Worm (Caenorhabditis elegans) whole organism, dauer: ENCODE measurements around the gene rpl-3.

Experiments
- unc-62 ChIP-seq: sonication (generic microtip); optimal IDR thresholded peaks from 2 replicates; lab custom pipeline; 2017; ENCODE audit warnings: missing biosample characterization, missing genetic modification reagents, missing genetic modification characterization

The rpl-3 gene

DNA sequence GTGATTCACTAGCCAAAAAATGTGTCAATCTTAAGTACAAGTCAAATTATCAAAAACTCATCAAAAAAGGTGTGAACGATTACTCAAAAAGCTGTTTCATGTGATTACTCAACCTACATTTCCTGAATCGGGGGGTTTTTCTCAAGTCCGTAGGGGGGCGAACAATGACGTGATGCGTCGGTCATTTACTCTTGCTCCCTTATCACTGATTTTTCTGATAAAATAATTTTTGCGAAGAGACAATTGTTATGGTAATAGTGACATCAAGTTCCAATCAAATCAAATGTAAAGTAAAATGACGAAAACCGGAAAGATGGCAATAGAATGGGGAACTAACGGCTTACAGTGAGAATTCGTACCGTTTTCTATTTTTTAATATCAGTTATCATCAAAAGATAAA, 26.3 kb downstream of the rpl-3 start:
- no peak for TF ChIP-seq unc-62 (GFP tag; lab: Kevin White, UChicago)

DNA sequence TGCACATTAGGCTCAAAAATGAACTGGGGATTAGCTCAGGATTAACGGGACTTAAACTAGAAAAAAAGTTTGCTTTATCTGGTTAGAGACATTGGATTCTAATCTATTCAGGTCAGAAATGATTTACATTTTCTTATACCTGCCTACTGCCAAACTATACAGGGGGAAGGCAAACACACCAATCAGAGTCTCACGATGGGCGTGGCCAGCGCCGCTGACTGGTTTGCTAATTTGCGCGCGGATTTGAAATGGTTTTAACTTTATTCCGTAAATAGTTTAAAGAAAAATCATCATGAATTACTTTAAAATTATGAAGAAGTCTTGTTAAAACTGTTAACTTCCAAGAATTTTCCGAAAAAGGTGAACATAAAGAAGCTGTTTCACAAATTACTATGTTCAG, 30.7 kb downstream of the rpl-3 start:
- TF ChIP-seq unc-62 (GFP tag; lab: Kevin White, UChicago): no peak

DNA sequence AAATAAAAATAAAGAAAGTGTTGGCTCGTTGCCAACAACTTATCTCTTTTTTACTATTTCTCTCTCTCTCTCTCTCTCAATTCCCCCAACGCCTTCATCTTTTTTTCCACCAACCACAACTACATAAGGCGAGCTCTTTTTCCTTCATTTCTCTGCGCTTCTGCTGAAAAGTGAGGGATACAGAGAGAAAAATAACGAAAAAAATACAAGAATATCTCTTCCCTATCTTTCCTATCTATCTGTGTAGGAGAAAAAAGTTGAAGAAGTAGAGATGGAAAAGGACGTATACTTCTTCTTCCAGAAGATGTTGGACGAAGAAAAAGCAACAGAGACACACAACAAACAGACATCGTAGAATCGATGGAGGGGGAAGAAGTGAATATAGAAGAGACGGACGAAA, 31.2 kb downstream of the rpl-3 start:
- TF ChIP-seq unc-62 (GFP tag; lab: Kevin White, UChicago): no peak

DNA sequence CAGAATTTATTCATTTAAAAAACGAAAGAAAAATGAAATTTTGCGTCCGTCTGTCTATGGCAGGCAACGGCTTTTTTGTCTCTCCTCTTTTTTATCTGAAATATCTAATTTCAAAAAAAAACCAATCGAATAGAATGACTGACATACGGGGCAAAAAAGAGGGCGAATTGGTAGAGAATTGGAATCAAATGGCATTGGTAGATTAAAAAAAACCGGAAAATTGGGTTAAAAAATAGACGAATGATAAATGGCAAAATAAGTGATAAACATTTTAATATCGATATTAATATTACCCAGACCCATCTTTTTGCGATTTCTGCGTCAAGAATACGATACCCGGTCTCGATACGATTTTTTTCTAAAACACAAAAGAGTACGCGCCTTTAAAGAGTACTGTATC, 33.9 kb downstream of the rpl-3 start, which contains the start of gene tir-1:
Gene tir-1, minus strand, starts transcription at position 101 of the 400 bp plus-strand sequence.
- TF ChIP-seq unc-62 (GFP tag; lab: Kevin White, UChicago): no peak

DNA sequence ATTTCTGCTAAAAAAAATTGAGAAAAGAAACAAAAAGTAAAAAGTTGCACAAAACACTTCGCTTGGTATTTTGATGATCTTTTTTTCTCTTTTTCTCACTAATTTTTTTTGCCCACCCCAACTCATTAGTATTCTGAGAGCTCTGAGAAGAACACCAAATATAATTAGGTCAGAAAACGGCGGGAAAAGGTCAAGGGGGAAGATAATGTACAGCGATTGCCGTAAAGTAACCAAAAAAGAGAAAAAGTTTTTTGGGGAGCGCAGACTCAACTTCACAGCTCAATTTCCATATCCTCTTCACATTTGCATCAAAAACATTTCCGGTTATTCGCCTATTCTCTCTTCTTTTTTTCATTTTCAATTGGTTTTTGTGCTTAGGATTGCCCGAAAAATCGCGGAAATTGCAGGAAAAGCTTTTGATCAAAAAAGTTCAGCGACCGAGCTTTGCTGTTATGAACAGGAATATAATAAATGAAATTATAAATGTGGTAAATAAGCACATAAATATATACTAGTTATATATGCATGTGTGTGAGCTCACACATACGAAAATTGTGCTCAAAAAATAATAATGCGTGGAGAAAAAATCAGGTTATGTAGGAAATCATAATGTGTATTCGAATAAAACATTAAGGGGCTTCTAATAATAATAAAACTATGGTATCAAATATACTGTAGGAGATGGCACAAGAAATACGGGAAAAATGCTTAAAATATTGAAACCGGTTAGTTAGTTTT, 35.1 kb downstream of the rpl-3 start:
- TF ChIP-seq unc-62 (GFP tag; lab: Kevin White, UChicago): no peak

DNA sequence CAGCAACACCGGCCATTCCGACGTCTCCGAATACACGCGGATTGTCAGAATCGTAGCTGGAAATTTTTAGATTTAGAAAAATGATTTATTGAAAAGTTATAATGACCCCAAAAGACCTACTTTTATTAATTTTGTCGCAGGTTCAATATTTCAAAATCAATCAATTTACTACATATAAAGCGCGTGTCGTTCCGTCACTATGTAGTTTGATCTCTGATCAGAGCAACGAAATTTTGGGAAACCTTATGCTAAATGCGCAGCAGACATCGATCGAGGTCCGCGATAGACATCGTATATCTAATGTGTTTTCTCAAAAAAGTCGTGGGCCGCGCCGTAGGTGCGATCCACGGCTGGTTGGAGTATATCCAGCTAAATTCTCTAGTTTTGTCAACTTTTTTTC, 38.8 kb downstream of the rpl-3 start:
- no peak for TF ChIP-seq unc-62 (GFP tag; lab: Kevin White, UChicago)

DNA sequence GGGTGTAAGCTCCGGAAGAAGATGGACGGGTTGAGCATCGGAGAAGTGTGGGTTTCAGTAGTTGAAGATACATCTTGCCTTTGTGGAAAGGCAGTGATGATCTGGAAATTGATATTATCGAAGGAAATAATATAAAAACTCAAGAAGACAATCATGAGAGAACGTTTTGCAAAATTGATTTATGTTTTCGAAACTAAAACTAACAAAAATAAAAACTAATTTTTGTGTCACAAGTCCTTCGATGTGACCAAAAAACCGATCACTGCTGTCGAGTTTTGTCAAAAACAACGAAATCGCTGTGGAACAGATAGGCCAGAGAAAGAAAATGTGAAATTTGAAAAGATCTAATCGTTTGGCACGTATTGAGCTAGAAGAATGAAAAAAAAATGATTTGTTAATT, 39.9 kb downstream of the rpl-3 start, which contains the start of gene mmcm-1:
Gene mmcm-1, minus strand, starts transcription at position 101 of the 400 bp plus-strand sequence.
- no peak for TF ChIP-seq unc-62 (GFP tag; lab: Kevin White, UChicago)

DNA sequence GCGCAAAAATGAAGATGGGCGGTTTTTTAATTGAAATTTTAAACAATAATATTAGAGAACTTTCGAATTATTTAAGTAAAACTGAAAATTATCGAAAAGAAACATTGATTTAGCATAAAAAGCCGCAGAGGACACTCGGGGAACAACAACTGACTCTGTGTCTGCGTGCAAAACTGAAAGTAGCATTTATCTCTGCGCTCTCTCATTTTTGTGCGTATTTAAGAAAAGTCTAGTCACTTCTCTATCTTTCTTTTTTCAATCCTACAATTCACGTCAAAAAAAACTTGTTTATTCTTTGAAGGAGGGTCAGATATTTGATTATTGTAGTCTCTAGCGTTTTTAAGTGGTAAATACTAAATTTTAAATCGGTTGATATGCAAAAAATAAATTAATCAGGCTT, 40.6 kb downstream of the rpl-3 start:
- TF ChIP-seq unc-62 (GFP tag; lab: Kevin White, UChicago): no peak

DNA sequence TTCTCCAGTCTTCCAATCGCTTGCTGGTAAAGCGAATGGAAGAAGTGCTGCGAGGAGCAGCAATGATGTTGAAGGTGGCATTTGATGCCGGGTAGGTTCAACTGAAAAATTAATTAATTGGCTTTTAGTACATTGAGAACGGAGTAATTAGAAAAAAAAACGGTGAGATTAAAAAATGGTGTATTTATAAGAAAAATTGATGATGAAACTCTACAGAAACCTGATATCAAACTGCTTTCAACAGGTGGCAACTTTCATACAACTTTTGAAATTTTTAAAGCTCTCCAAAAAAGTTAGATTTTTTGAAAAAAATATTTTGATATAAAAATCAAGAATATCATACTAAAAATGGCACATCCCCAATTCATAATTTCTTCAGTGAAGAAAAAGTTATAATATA, 46.4 kb downstream of the rpl-3 start, which contains the start of gene pat-3:
Gene pat-3, minus strand, starts transcription at position 101 of the 400 bp plus-strand sequence.
- TF ChIP-seq unc-62 (GFP tag; lab: Kevin White, UChicago): no peak

DNA sequence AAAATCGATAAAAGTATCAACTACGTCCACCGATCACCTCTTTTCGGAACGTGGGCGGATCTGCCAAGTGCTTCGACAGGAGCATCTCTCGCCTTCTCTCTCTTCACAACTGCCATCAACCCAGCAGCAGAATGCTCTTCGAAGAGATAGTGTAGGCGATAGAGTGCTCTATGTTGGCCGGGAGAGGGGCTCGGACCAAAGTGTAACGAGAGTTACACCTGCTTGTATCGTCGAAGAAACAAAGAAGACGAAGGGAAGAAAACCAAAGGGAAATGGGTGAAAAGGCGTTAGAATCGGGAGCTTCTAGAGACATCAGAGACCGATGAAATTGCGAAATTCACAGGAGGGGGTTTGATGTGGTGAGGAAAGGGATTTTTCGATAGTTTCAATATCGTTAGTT, 47.2 kb downstream of the rpl-3 start:
- no peak for TF ChIP-seq unc-62 (GFP tag; lab: Kevin White, UChicago)

DNA sequence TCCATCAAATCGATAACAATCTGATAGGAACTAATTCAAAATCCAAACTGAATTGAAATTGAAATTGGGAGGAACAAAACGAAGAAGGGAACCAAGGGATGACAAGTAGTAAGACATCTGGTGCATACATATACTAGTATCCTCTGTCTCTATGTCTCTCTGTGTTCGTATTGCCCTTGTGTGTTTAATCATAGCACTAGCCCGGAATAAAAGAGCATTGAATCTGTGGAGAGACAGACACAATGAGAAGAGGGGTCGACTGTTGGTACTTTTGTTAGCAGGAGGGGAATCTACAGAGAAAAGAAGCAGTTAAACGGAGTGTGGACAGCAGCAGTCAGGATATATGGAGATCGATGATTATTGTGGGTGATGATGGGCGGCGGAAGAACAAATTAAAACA, 48.1 kb downstream of the rpl-3 start:
- no peak for TF ChIP-seq unc-62 (GFP tag; lab: Kevin White, UChicago)

DNA sequence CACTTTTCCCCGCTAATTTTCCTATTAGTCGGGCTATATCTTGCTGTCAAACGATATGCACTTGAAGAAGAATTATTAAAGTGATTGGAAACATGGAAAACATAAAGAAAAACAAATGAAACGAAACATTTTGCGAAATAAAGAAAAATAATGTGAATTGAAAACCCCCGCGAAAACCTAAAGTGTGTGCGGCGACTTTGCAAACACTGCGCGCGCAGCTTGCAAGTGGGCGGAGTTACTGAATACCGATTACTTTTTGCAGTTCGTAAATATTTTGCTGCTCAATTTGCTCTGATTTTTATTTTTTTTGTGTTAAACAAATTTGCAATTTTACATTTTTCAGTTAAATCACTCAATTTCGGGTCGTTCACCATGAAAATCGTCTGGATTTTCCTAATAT, 49.0 kb downstream of the rpl-3 start, which contains the start of gene ccdc-47:
Gene ccdc-47, plus strand, starts transcription at position 344 of the 400 bp plus-strand sequence.
- TF ChIP-seq unc-62 (GFP tag; lab: Kevin White, UChicago): no peak

DNA sequence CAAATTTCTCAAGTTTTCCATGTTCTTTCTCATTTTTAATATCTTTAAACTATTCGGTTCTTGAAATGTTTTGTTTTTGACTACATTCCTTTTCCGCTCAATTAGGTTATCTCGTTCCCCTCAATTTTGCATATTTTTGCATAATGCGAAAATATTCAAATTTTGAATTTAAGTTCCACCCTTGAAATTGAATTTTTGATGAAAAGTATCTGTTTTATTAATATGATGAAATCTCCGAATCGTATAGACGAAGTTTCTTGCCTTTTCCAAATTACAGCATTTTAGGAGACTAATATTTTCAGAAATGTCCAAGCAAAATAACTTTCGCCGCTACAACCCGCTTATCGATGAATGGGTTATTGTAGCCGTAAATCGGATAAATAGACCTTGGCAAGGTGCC, 50.9 kb downstream of the rpl-3 start, which contains the start of gene ZK1058.3:
Gene ZK1058.3, plus strand, starts transcription at position 301 of the 400 bp plus-strand sequence.
- TF ChIP-seq unc-62 (GFP tag; lab: Kevin White, UChicago): no peak
